Worm (Caenorhabditis elegans) whole organism, L2 larva: ENCODE results near the gene rpl-20.
A peak's percentile ranks its signal among the peaks of the same experiment; 100 is the strongest.

ENCODE experiments used
- C34F6.9 ChIP-seq: fragments of 150-350 bp; optimal IDR thresholded peaks from 2 replicates; lab custom pipeline; 2014; ENCODE audit warnings: missing biosample characterization, missing genetic modification characterization
- F13H6.1 ChIP-seq: sonication (generic microtip); optimal IDR thresholded peaks from 2 replicates; lab custom pipeline; 2016; ENCODE audit warnings: missing genetic modification characterization, missing compliant biosample characterization
- R02D3.7 ChIP-seq: fragments of 150-350 bp; optimal IDR thresholded peaks from 2 replicates; lab custom pipeline; 2014; ENCODE audit warnings: missing biosample characterization, missing genetic modification characterization
- Y55F3AM.14 ChIP-seq: fragments of 200-800 bp; sonication (Bioruptor generic); optimal IDR thresholded peaks from 2 replicates; lab custom pipeline; 2018; ENCODE audit warnings: mild to moderate bottlenecking, missing genetic modification characterization, missing compliant biosample characterization
- ZK546.5 ChIP-seq: sonication (generic microtip); optimal IDR thresholded peaks from 2 replicates; lab custom pipeline; 2017; ENCODE audit warnings: missing biosample characterization, missing genetic modification characterization
- alr-1 ChIP-seq: fragments of 150-350 bp; optimal IDR thresholded peaks from 2 replicates; lab custom pipeline; 2014; ENCODE audit warnings: missing biosample characterization, missing genetic modification characterization
- aly-2 ChIP-seq: fragments of 150-350 bp; optimal IDR thresholded peaks from 2 replicates; lab custom pipeline; 2014; ENCODE audit warnings: missing biosample characterization, missing genetic modification characterization
- ama-1 ChIP-seq: fragments of 150-350 bp; optimal IDR thresholded peaks from 2 replicates; lab custom pipeline; 2018; ENCODE audit warnings: inconsistent platforms
- blmp-1 ChIP-seq: sonication (generic microtip); optimal IDR thresholded peaks from 2 replicates; lab custom pipeline; 2017; ENCODE audit warnings: missing genetic modification characterization, mild to moderate bottlenecking, missing compliant biosample characterization, antibody characterized with exemption, moderate library complexity; ENCODE audit not compliant: insufficient read depth
- ceh-16 ChIP-seq: fragments of 150-350 bp; optimal IDR thresholded peaks from 2 replicates; lab custom pipeline; 2014; ENCODE audit warnings: missing biosample characterization, missing genetic modification characterization
- ceh-82 ChIP-seq: fragments of 150-350 bp; optimal IDR thresholded peaks from 2 replicates; lab custom pipeline; 2014; ENCODE audit warnings: missing biosample characterization, missing genetic modification characterization
- crh-2 ChIP-seq: sonication (generic microtip); optimal IDR thresholded peaks from 2 replicates; lab custom pipeline; 2017; ENCODE audit warnings: missing biosample characterization, missing genetic modification characterization
- dmd-4 ChIP-seq: sonication (generic microtip); optimal IDR thresholded peaks from 2 replicates; lab custom pipeline; 2017; ENCODE audit warnings: missing biosample characterization, missing genetic modification characterization
- egl-27 ChIP-seq: sonication (generic microtip); optimal IDR thresholded peaks from 3 replicates; lab custom pipeline; 2017; ENCODE audit warnings: missing biosample characterization, missing genetic modification reagents, missing genetic modification characterization
- elt-1 ChIP-seq: fragments of 150-350 bp; optimal IDR thresholded peaks from 2 replicates; lab custom pipeline; 2014; ENCODE audit warnings: missing biosample characterization, missing genetic modification characterization
- elt-3 ChIP-seq: sonication (generic microtip); optimal IDR thresholded peaks from 2 replicates; lab custom pipeline; 2017; ENCODE audit warnings: missing biosample characterization, missing genetic modification characterization
- fos-1 ChIP-seq: fragments of 150-350 bp; optimal IDR thresholded peaks from 2 replicates; lab custom pipeline; 2014; ENCODE audit warnings: missing biosample characterization, missing genetic modification characterization
- gmeb-1 ChIP-seq: fragments of 150-350 bp; optimal IDR thresholded peaks from 2 replicates; lab custom pipeline; 2014; ENCODE audit warnings: missing biosample characterization, missing genetic modification characterization
- lin-11 ChIP-seq: fragments of 150-350 bp; sonication (generic microtip); optimal IDR thresholded peaks from 2 replicates; lab custom pipeline; 2014; ENCODE audit warnings: missing biosample characterization, missing genetic modification characterization, inconsistent platforms, mixed read lengths
- lin-13 ChIP-seq: fragments of 150-350 bp; optimal IDR thresholded peaks from 2 replicates; lab custom pipeline; 2014; ENCODE audit warnings: missing biosample characterization, missing genetic modification reagents, missing genetic modification characterization
- lin-39 ChIP-seq: fragments of 150-350 bp; optimal IDR thresholded peaks from 2 replicates; lab custom pipeline; 2014; ENCODE audit warnings: missing biosample characterization, missing genetic modification reagents, missing genetic modification characterization
- lsy-2 ChIP-seq, 2 experiments: fragments of 150-350 bp in 1 of 2; sonication (generic microtip) in 1 of 2; optimal IDR thresholded peaks; 2 replicates each; lab custom pipeline; 2014 to 2017; ENCODE audit warnings: missing biosample characterization in 2 of 2, missing genetic modification characterization in 2 of 2
- mab-5 ChIP-seq: fragments of 150-350 bp; optimal IDR thresholded peaks from 2 replicates; lab custom pipeline; 2014; ENCODE audit warnings: missing biosample characterization, missing genetic modification characterization
- mbf-1 ChIP-seq: sonication (generic microtip); optimal IDR thresholded peaks from 2 replicates; lab custom pipeline; 2017; ENCODE audit warnings: missing biosample characterization, missing genetic modification characterization
- mdl-1 ChIP-seq, 2 experiments: fragments of 150-350 bp in 1 of 2; sonication (generic microtip) in 1 of 2; optimal IDR thresholded peaks; 2 replicates each; lab custom pipeline; 2017; ENCODE audit warnings: missing biosample characterization in 2 of 2, missing genetic modification characterization in 2 of 2
- nhr-10 ChIP-seq: sonication (generic microtip); optimal IDR thresholded peaks from 2 replicates; lab custom pipeline; 2017; ENCODE audit warnings: missing biosample characterization, missing genetic modification characterization
- nhr-11 ChIP-seq: fragments of 150-350 bp; optimal IDR thresholded peaks from 2 replicates; lab custom pipeline; 2014; ENCODE audit warnings: missing biosample characterization, missing genetic modification characterization
- nhr-12 ChIP-seq: fragments of 150-350 bp; optimal IDR thresholded peaks from 2 replicates; lab custom pipeline; 2014; ENCODE audit warnings: missing biosample characterization, missing genetic modification characterization
- nhr-129 ChIP-seq: fragments of 150-350 bp; optimal IDR thresholded peaks from 2 replicates; lab custom pipeline; 2014; ENCODE audit warnings: missing biosample characterization, missing genetic modification characterization
- nhr-21 ChIP-seq: fragments of 150-350 bp; optimal IDR thresholded peaks from 2 replicates; lab custom pipeline; 2014; ENCODE audit warnings: missing biosample characterization, missing genetic modification characterization
- nhr-23 ChIP-seq: fragments of 150-350 bp; optimal IDR thresholded peaks from 2 replicates; lab custom pipeline; 2014; ENCODE audit warnings: missing biosample characterization, missing genetic modification reagents, missing genetic modification characterization
- nhr-237 ChIP-seq: fragments of 150-350 bp; optimal IDR thresholded peaks from 2 replicates; lab custom pipeline; 2014; ENCODE audit warnings: missing biosample characterization, missing genetic modification characterization
- nhr-25 ChIP-seq: fragments of 150-350 bp; sonication (generic microtip); optimal IDR thresholded peaks from 3 replicates; lab custom pipeline; 2014; ENCODE audit warnings: missing biosample characterization, missing genetic modification characterization
- nhr-6 ChIP-seq: fragments of 150-350 bp; optimal IDR thresholded peaks from 2 replicates; lab custom pipeline; 2014; ENCODE audit warnings: missing biosample characterization, missing genetic modification characterization
- nhr-77 ChIP-seq: fragments of 150-350 bp; optimal IDR thresholded peaks from 2 replicates; lab custom pipeline; 2014; ENCODE audit warnings: missing biosample characterization, missing genetic modification characterization
- peb-1 ChIP-seq: fragments of 150-350 bp; optimal IDR thresholded peaks from 2 replicates; lab custom pipeline; 2014; ENCODE audit warnings: missing biosample characterization, missing genetic modification characterization
- sem-4 ChIP-seq: fragments of 150-350 bp; optimal IDR thresholded peaks from 2 replicates; lab custom pipeline; 2014; ENCODE audit warnings: missing biosample characterization, missing genetic modification reagents, missing genetic modification characterization
- skn-1 ChIP-seq: sonication (generic microtip); optimal IDR thresholded peaks from 2 replicates; lab custom pipeline; 2017; ENCODE audit warnings: missing biosample characterization, missing genetic modification characterization
- sma-3 ChIP-seq: sonication (generic microtip); optimal IDR thresholded peaks from 2 replicates; lab custom pipeline; 2016; ENCODE audit warnings: missing genetic modification reagents, missing genetic modification characterization, missing compliant biosample characterization
- sma-9 ChIP-seq, 2 experiments: fragments of 150-350 bp in 1 of 2; sonication (generic microtip) in 1 of 2; optimal IDR thresholded peaks; 2 replicates each; lab custom pipeline; 2014 to 2016; ENCODE audit warnings: missing genetic modification characterization in 2 of 2, mild to moderate bottlenecking in 1 of 2, missing biosample characterization in 1 of 2, missing compliant biosample characterization in 1 of 2, missing genetic modification reagents in 1 of 2, moderate library complexity in 1 of 2
- snpc-4 ChIP-seq: fragments of 150-350 bp; optimal IDR thresholded peaks from 2 replicates; lab custom pipeline; 2014; ENCODE audit warnings: missing biosample characterization, missing genetic modification characterization
- unc-39 ChIP-seq: fragments of 150-350 bp; optimal IDR thresholded peaks from 2 replicates; lab custom pipeline; 2014; ENCODE audit warnings: missing biosample characterization, missing genetic modification characterization
- unc-55 ChIP-seq: fragments of 150-350 bp; sonication (generic microtip); optimal IDR thresholded peaks from 3 replicates; lab custom pipeline; 2014; ENCODE audit warnings: missing biosample characterization, missing genetic modification reagents, missing genetic modification characterization
- unc-62 ChIP-seq: fragments of 150-350 bp; optimal IDR thresholded peaks from 2 replicates; lab custom pipeline; 2014; ENCODE audit warnings: missing biosample characterization, missing genetic modification reagents, missing genetic modification characterization
- zag-1 ChIP-seq: fragments of 150-350 bp; optimal IDR thresholded peaks from 2 replicates; lab custom pipeline; 2014; ENCODE audit warnings: missing biosample characterization, missing genetic modification characterization
- ztf-1 ChIP-seq: fragments of 200-800 bp; sonication (Bioruptor generic); conservative IDR thresholded peaks from 2 replicates; pipeline ENCODE4 v1.3.6; 2022; ENCODE audit warnings: missing genetic modification characterization, missing compliant biosample characterization
- ztf-11 ChIP-seq: sonication (generic microtip); optimal IDR thresholded peaks from 2 replicates; lab custom pipeline; 2017; ENCODE audit warnings: missing biosample characterization, missing genetic modification characterization
- ztf-4 ChIP-seq: fragments of 150-350 bp; optimal IDR thresholded peaks from 2 replicates; lab custom pipeline; 2014; ENCODE audit warnings: missing biosample characterization, missing genetic modification characterization

Gene rpl-20

ce11 chrIV:4747553-4747952, 2.0 kb downstream of the rpl-20 start, which contains the start of gene tctn-1:
Gene tctn-1 (minus strand): TSS chrIV:4747832.
- no peak for TF ChIP-seq fos-1 (tag; lab: Kevin White, UChicago)
- TF ChIP-seq mab-5 (tag; lab: Kevin White, UChicago): no peak
- TF ChIP-seq lin-13 (GFP tag; lab: Kevin White, UChicago): peak; percentile 9
- TF ChIP-seq nhr-23 (tag; lab: Kevin White, UChicago): no peak
- TF ChIP-seq nhr-129 (tag; lab: Kevin White, UChicago): peak; percentile 16
- no peak for TF ChIP-seq alr-1 (tag; lab: Kevin White, UChicago)
- peak; percentile 63 for TF ChIP-seq ama-1 (lab: Kevin White, UChicago)
- TF ChIP-seq gmeb-1 (tag; lab: Kevin White, UChicago): no peak
- TF ChIP-seq lsy-2 (tag; optimal IDR thresholded peaks at IDR 0.05; lab: Kevin White, UChicago): peak; percentile 29 to 56

- no peak for TF ChIP-seq zag-1 (tag; lab: Kevin White, UChicago)
- no peak for TF ChIP-seq skn-1 (tag; lab: Kevin White, UChicago)
- TF ChIP-seq egl-27: no peak
- peak; percentile 60 for TF ChIP-seq lin-13 (GFP tag; lab: Kevin White, UChicago)
- no peak for TF ChIP-seq sem-4
- peak; percentile 62 for TF ChIP-seq R02D3.7 (tag; lab: Kevin White, UChicago)
- peak; percentile 13 for TF ChIP-seq snpc-4 (tag; lab: Kevin White, UChicago)
- no peak for TF ChIP-seq lin-11 (tag; lab: Kevin White, UChicago)
- TF ChIP-seq Y55F3AM.14: no peak
- TF ChIP-seq nhr-237: no peak
- TF ChIP-seq nhr-25: peak; percentile 73
- no peak for TF ChIP-seq elt-3 (tag; lab: Kevin White, UChicago)
- TF ChIP-seq ztf-11 (tag; lab: Kevin White, UChicago): no peak
- peak; percentile 35 for TF ChIP-seq F13H6.1 (tag; lab: Kevin White, UChicago)
- TF ChIP-seq lin-39 (tag; lab: Kevin White, UChicago): no peak
- TF ChIP-seq ceh-16 (tag; lab: Kevin White, UChicago): peak; percentile 36
- peak; percentile 74 for TF ChIP-seq crh-2 (tag; lab: Kevin White, UChicago)
- TF ChIP-seq peb-1 (tag; lab: Kevin White, UChicago): no peak
- no peak for TF ChIP-seq ceh-82 (tag; lab: Kevin White, UChicago)
- no peak for TF ChIP-seq ztf-4 (tag; lab: Kevin White, UChicago)
- TF ChIP-seq ama-1 (lab: Kevin White, UChicago): peak; percentile 27
- TF ChIP-seq dmd-4 (tag; lab: Kevin White, UChicago): peak; percentile 2
- no peak for TF ChIP-seq nhr-12
- peak; percentile 93 for TF ChIP-seq C34F6.9 (tag; lab: Kevin White, UChicago)
- no peak for TF ChIP-seq unc-39 (tag; lab: Kevin White, UChicago)
- no peak for TF ChIP-seq blmp-1 (tag; lab: Kevin White, UChicago)
- peak; percentile 69 for TF ChIP-seq nhr-129 (tag; lab: Kevin White, UChicago)
- peak; percentile 82 for TF ChIP-seq unc-55 (GFP tag; lab: Kevin White, UChicago)
- no peak for TF ChIP-seq nhr-23 (tag; lab: Kevin White, UChicago)
- no peak for TF ChIP-seq fos-1 (tag; lab: Kevin White, UChicago)
- peak; percentile 49 for TF ChIP-seq sma-3 (GFP tag; lab: Kevin White, UChicago)
- TF ChIP-seq aly-2: no peak
- TF ChIP-seq ztf-1 (GFP tag; lab: Robert Waterston, UW): no peak
- peak; percentile 78 for TF ChIP-seq mab-5 (tag; lab: Kevin White, UChicago)
- TF ChIP-seq ZK546.5 (tag; lab: Kevin White, UChicago): no peak
- no peak for TF ChIP-seq nhr-77 (tag; lab: Kevin White, UChicago)
- TF ChIP-seq gmeb-1 (tag; lab: Kevin White, UChicago): peak; percentile 84
- no peak for TF ChIP-seq nhr-10 (tag; lab: Kevin White, UChicago)
- peak in 1 of 2 experiments; percentile 9 for TF ChIP-seq mdl-1 (tag; optimal IDR thresholded peaks at IDR 0.05; lab: Kevin White, UChicago)
- peak; percentile 93 to 96 for TF ChIP-seq lsy-2 (tag; optimal IDR thresholded peaks at IDR 0.05; lab: Kevin White, UChicago)
- peak; percentile 37 for TF ChIP-seq nhr-6 (tag; lab: Kevin White, UChicago)
- TF ChIP-seq elt-1 (tag; lab: Kevin White, UChicago): no peak
- peak; percentile 43 for TF ChIP-seq nhr-21 (tag; lab: Kevin White, UChicago)
- TF ChIP-seq nhr-11 (tag; lab: Kevin White, UChicago): no peak
- no peak for TF ChIP-seq unc-62 (GFP tag; lab: Kevin White, UChicago)
- no peak for TF ChIP-seq mbf-1
- peak; percentile 60 for TF ChIP-seq sma-9 (GFP tag; optimal IDR thresholded peaks at IDR 0.05; lab: Kevin White, UChicago)
- no peak for TF ChIP-seq sma-9 (tag; optimal IDR thresholded peaks at IDR 0.05; lab: Kevin White, UChicago)
- no peak for TF ChIP-seq alr-1 (tag; lab: Kevin White, UChicago)
Measured at ce11 chrIV:4745422-4745821, 4.2 kb downstream of the rpl-20 start, which contains the start of gene timm-17B.1. Gene timm-17B.1 (minus strand): TSS chrIV:4745492.
